Worm (Caenorhabditis elegans) whole organism, midembryonic: Measurements from ENCODE around the gene ace-1.

Experiments
- T22C8.4 ChIP-seq: fragments of 200-800 bp; sonication (Bioruptor generic); IDR thresholded peaks from 2 replicates; pipeline ENCODE4 v1.3.6; 2022; ENCODE audit warnings: missing genetic modification characterization, missing compliant biosample characterization
- cog-1 ChIP-seq: sonication (generic microtip); optimal IDR thresholded peaks from 2 replicates; lab custom pipeline; 2016; ENCODE audit warnings: missing genetic modification characterization, missing compliant biosample characterization
- flt-1 ChIP-seq: fragments of 200-800 bp; sonication (Bioruptor generic); IDR thresholded peaks from 2 replicates; pipeline ENCODE4 v1.3.6; 2022; ENCODE audit warnings: missing genetic modification characterization, missing compliant biosample characterization
- klf-2 ChIP-seq: fragments of 200-800 bp; sonication (Bioruptor generic); conservative IDR thresholded peaks from 2 replicates; pipeline ENCODE4 v1.3.6; 2022; ENCODE audit warnings: missing genetic modification reagents, missing genetic modification characterization, missing compliant biosample characterization
- med-1 ChIP-seq: sonication (generic microtip); optimal IDR thresholded peaks from 2 replicates; lab custom pipeline; 2017; ENCODE audit warnings: missing genetic modification characterization, mild to moderate bottlenecking, missing compliant biosample characterization, antibody characterized with exemption, missing genetic modification reagents; ENCODE audit not compliant: insufficient read depth
- ref-1 ChIP-seq: fragments of 200-800 bp; sonication (Bioruptor generic); conservative IDR thresholded peaks from 2 replicates; pipeline ENCODE4 v1.3.6; 2022; ENCODE audit warnings: missing genetic modification reagents, missing genetic modification characterization, missing compliant biosample characterization
- tab-1 ChIP-seq: fragments of 200-800 bp; sonication (Bioruptor generic); IDR thresholded peaks from 2 replicates; pipeline ENCODE4 v1.3.6; 2022; ENCODE audit warnings: missing genetic modification characterization, missing compliant biosample characterization
- ztf-23 ChIP-seq: fragments of 200-800 bp; sonication (Bioruptor generic); IDR thresholded peaks from 2 replicates; pipeline ENCODE4 v1.3.6; 2022; ENCODE audit warnings: missing genetic modification reagents, missing genetic modification characterization, missing compliant biosample characterization
- ztf-29 ChIP-seq: fragments of 200-800 bp; sonication (Bioruptor generic); IDR thresholded peaks from 2 replicates; pipeline ENCODE4 v1.3.6; 2022; ENCODE audit warnings: missing genetic modification reagents, missing genetic modification characterization, missing compliant biosample characterization

The ace-1 gene

ce11 chrX:16366993-16367392, at the start of gene ace-1:
Gene ace-1 (plus strand): TSS chrX:16367293.
- no peak for TF ChIP-seq ztf-23 (GFP tag; lab: Robert Waterston, UW)
- TF ChIP-seq ztf-29 (GFP tag; lab: Robert Waterston, UW) = no peak
- TF ChIP-seq med-1 (GFP tag; lab: Kevin White, UChicago) = no peak
- no peak for TF ChIP-seq cog-1 (tag; lab: Kevin White, UChicago)
- no peak for TF ChIP-seq T22C8.4
- TF ChIP-seq tab-1 (GFP tag; lab: Robert Waterston, UW) = no peak
- TF ChIP-seq klf-2 = no peak
- TF ChIP-seq ref-1 = no peak
- TF ChIP-seq flt-1 (GFP tag; lab: Robert Waterston, UW) = no peak

- TF ChIP-seq flt-1 (GFP tag; lab: Robert Waterston, UW) (no peak), ztf-29 (GFP tag; lab: Robert Waterston, UW) (no peak), klf-2 (no peak), ref-1 (no peak), med-1 (GFP tag; lab: Kevin White, UChicago) (no peak), cog-1 (tag; lab: Kevin White, UChicago) (no peak), T22C8.4 (no peak), tab-1 (GFP tag; lab: Robert Waterston, UW) (no peak), ztf-23 (GFP tag; lab: Robert Waterston, UW) (no peak)
Measured at ce11 chrX:16317629-16318028, 49.5 kb upstream of the ace-1 start, which contains the start of gene T01B4.3. Gene T01B4.3 (minus strand): TSS chrX:16317729.

DNA sequence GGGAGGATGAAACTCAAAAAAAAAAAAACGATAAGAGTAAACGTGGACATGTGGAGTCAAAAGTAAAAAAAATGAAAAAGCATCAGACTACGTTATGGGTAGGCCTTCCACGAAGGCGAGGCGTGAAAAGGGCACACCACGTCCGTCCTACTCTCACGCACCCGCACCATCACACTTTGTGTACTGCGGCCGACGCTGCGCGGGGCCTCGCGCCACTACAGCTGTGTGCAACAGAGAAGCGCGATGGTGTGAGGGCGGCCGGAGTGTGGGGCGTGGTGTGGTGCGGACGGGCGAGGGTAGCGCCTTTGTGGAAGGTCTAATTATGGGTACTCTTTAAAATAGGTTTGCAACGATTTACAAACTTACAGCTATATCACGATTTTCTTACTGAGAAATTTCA, 48.8 kb upstream of the ace-1 start:
- TF ChIP-seq klf-2 = no peak
- no peak for TF ChIP-seq flt-1 (GFP tag; lab: Robert Waterston, UW)
- TF ChIP-seq ztf-29 (GFP tag; lab: Robert Waterston, UW) = no peak
- TF ChIP-seq tab-1 (GFP tag; lab: Robert Waterston, UW) = peak; percentile 62; the same call in 1 of the 2 replicates

DNA sequence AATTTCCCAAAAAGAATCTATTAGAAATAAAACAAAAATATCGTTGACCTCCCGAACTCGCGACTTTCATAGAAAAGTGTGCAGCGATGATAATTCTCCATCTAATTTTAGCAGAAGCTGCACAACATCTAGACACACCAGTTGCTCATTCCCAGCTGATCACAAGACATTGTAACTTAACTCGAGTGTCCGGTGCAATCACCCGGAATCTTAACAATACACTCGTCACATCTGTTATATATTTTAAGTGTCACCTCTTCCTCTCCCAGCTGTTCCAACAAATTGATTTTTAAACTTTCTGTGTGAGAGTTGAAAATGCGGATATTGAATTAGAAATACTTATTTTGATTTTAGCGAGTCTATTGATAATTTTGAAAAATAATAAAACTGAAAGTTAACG, 45.8 kb upstream of the ace-1 start:
- TF ChIP-seq ref-1 = no peak
- no peak for TF ChIP-seq ztf-29 (GFP tag; lab: Robert Waterston, UW)
- no peak for TF ChIP-seq tab-1 (GFP tag; lab: Robert Waterston, UW)
- TF ChIP-seq cog-1 (tag; lab: Kevin White, UChicago) = no peak
- TF ChIP-seq ztf-23 (GFP tag; lab: Robert Waterston, UW) = no peak
- TF ChIP-seq med-1 (GFP tag; lab: Kevin White, UChicago) = no peak
- no peak for TF ChIP-seq flt-1 (GFP tag; lab: Robert Waterston, UW)
- no peak for TF ChIP-seq klf-2
- no peak for TF ChIP-seq T22C8.4

DNA sequence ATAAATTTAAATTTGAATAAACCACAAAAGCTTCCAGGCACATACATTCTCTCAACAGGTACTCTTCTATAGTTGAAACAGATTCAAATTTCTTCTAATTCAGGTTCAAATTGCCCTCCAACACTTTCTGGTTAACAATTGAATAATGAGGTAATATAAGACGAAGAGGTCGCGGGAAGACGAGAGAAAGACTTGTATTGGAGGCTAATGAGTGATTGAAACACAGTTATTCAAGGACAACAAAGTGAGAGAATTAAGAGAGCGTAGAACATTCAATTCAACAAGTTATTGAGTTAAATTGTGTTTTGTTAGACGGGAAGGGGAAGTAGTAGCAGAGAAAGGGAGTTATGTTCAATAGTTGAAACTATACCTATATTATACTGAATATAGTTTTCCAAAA, 45.2 kb upstream of the ace-1 start:
- TF ChIP-seq ref-1 (no peak), ztf-23 (GFP tag; lab: Robert Waterston, UW) (no peak), T22C8.4 (no peak), ztf-29 (GFP tag; lab: Robert Waterston, UW) (no peak)

DNA sequence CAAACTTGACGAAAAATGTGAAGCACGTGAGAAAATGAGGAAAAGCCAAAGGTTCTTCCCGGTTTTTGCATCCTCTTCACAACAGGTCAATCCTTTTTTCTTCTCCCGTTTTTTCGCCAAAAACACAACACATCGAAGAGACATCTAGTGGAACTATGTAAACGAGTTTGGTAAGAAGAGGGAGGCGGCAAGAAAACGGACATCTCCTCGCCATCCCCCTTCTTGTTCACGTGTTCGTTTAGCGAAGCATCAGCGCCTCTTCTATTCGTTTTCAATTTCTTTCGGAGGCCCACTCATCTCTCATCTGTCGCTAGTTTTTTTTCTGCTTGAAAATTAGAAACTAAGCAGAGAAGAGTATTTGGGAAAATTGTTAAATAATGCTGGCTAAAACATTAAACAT, 42.9 kb upstream of the ace-1 start:
- TF ChIP-seq ref-1 (no peak), med-1 (GFP tag; lab: Kevin White, UChicago) (no peak), ztf-23 (GFP tag; lab: Robert Waterston, UW) (no peak), cog-1 (tag; lab: Kevin White, UChicago) (no peak), T22C8.4 (no peak), tab-1 (GFP tag; lab: Robert Waterston, UW) (no peak), ztf-29 (GFP tag; lab: Robert Waterston, UW) (no peak), flt-1 (GFP tag; lab: Robert Waterston, UW) (no peak), klf-2 (no peak)

- TF ChIP-seq ztf-23 (GFP tag; lab: Robert Waterston, UW) = no peak
- TF ChIP-seq ref-1 = no peak
- no peak for TF ChIP-seq cog-1 (tag; lab: Kevin White, UChicago)
- no peak for TF ChIP-seq flt-1 (GFP tag; lab: Robert Waterston, UW)
- TF ChIP-seq T22C8.4 = no peak
- no peak for TF ChIP-seq med-1 (GFP tag; lab: Kevin White, UChicago)
- TF ChIP-seq tab-1 (GFP tag; lab: Robert Waterston, UW) = no peak
- no peak for TF ChIP-seq ztf-29 (GFP tag; lab: Robert Waterston, UW)
- TF ChIP-seq klf-2 = no peak
Measured at ce11 chrX:16327229-16327628, 39.9 kb upstream of the ace-1 start.

ce11 chrX:16328328-16328727, 38.8 kb upstream of the ace-1 start, which contains the start of gene C11G6.2:
Gene C11G6.2 (plus strand): TSS chrX:16328628.
- TF ChIP-seq ztf-23 (GFP tag; lab: Robert Waterston, UW) (no peak), cog-1 (tag; lab: Kevin White, UChicago) (no peak), tab-1 (GFP tag; lab: Robert Waterston, UW) (no peak), flt-1 (GFP tag; lab: Robert Waterston, UW) (no peak), ref-1 (no peak), T22C8.4 (no peak), med-1 (GFP tag; lab: Kevin White, UChicago) (no peak), klf-2 (no peak), ztf-29 (GFP tag; lab: Robert Waterston, UW) (no peak)

ce11 chrX:16331425-16331824, 35.7 kb upstream of the ace-1 start:
- TF ChIP-seq ref-1 (no peak), cog-1 (tag; lab: Kevin White, UChicago) (no peak), ztf-23 (GFP tag; lab: Robert Waterston, UW) (0 out of 2 replicates have a peak, but pooled peaks have one; percentile 20)

ce11 chrX:16331932-16332485, 35.1 kb upstream of the ace-1 start, which contains the start of gene taf-3:
Gene taf-3 (plus strand): TSS chrX:16332435.
- TF ChIP-seq med-1 (GFP tag; lab: Kevin White, UChicago) = no peak
- no peak for TF ChIP-seq klf-2
- no peak for TF ChIP-seq ztf-29 (GFP tag; lab: Robert Waterston, UW)
- no peak for TF ChIP-seq flt-1 (GFP tag; lab: Robert Waterston, UW)
- TF ChIP-seq cog-1 (tag; lab: Kevin White, UChicago) = no peak
- TF ChIP-seq ztf-23 (GFP tag; lab: Robert Waterston, UW) = no peak
- no peak for TF ChIP-seq tab-1 (GFP tag; lab: Robert Waterston, UW)
- TF ChIP-seq ref-1 = no peak
- TF ChIP-seq T22C8.4 = no peak
